Worm (Caenorhabditis elegans) whole organism, L1 larva: ENCODE data around the gene tnc-2.

Source experiments
- C04F5.9 ChIP-seq: sonication (generic microtip); optimal IDR thresholded peaks from 2 replicates; lab custom pipeline; 2016; ENCODE audit warnings: missing genetic modification characterization, missing compliant biosample characterization
- dpl-1 ChIP-seq, 3 experiments: fragments of 150-350 bp in 2 of 3; sonication (generic microtip) in 1 of 3; optimal IDR thresholded peaks; 2 replicates each; lab custom pipeline; 2014 to 2017; ENCODE audit warnings: missing biosample characterization in 3 of 3, missing genetic modification characterization in 3 of 3, missing genetic modification reagents in 3 of 3
- fos-1 ChIP-seq: fragments of 150-350 bp; optimal IDR thresholded peaks from 2 replicates; lab custom pipeline; 2014; ENCODE audit warnings: missing biosample characterization, missing genetic modification characterization
- lin-13 ChIP-seq: fragments of 150-350 bp; optimal IDR thresholded peaks from 2 replicates; lab custom pipeline; 2014; ENCODE audit warnings: missing biosample characterization, missing genetic modification reagents, missing genetic modification characterization
- lsy-2 ChIP-seq, 2 experiments: fragments of 150-350 bp; optimal IDR thresholded peaks; 2 replicates each; lab custom pipeline; 2014; ENCODE audit warnings: missing biosample characterization in 2 of 2, missing genetic modification characterization in 2 of 2
- nhr-19 ChIP-seq: fragments of 200-800 bp; sonication (Bioruptor generic); conservative IDR thresholded peaks from 2 replicates; pipeline ENCODE4 v1.3.6; 2022; ENCODE audit warnings: missing genetic modification characterization, missing compliant biosample characterization
- nhr-71 ChIP-seq: sonication (generic microtip); optimal IDR thresholded peaks from 2 replicates; lab custom pipeline; 2016; ENCODE audit warnings: mild to moderate bottlenecking, missing genetic modification characterization, moderate library complexity, missing compliant biosample characterization
- snpc-4 ChIP-seq: fragments of 150-350 bp; optimal IDR thresholded peaks from 2 replicates; lab custom pipeline; 2014; ENCODE audit warnings: missing biosample characterization, missing genetic modification characterization
- unc-62 ChIP-seq: fragments of 150-350 bp; optimal IDR thresholded peaks from 2 replicates; lab custom pipeline; 2014; ENCODE audit warnings: missing biosample characterization, missing genetic modification reagents, missing genetic modification characterization
- xbp-1 ChIP-seq: sonication (generic microtip); optimal IDR thresholded peaks from 2 replicates; lab custom pipeline; 2016; ENCODE audit warnings: missing genetic modification characterization, missing compliant biosample characterization
- zag-1 ChIP-seq: fragments of 150-350 bp; optimal IDR thresholded peaks from 2 replicates; lab custom pipeline; 2014; ENCODE audit warnings: missing biosample characterization, missing genetic modification characterization

DNA sequence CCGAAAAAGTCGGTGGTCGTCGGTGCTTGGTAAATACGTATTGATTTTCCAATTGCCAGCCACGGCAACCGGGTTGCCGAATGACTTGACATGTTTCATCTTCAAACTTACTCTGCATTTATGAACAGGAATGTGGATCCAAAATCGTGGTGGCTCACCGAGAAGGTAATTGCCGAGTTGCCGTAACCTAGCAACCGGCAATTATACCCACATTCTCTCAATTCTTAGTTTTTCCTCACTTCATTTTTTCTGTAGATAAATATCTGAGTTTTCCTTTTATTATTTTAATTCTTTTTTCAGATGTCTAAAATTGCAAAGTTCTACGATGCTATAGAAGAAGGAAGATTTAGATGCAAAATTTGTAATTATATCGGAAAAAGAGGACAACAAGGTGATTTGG is 14.0 kb upstream of the tnc-2 start, which contains the start of gene ZK673.4:
- TF ChIP-seq dpl-1 (GFP tag; optimal IDR thresholded peaks at IDR 0.05; lab: Kevin White, UChicago) (no peak), nhr-19 (GFP tag; lab: Robert Waterston, UW) (no peak), unc-62 (GFP tag; lab: Kevin White, UChicago) (no peak), lsy-2 (tag; optimal IDR thresholded peaks at IDR 0.05; lab: Kevin White, UChicago) (no peak), lin-13 (GFP tag; lab: Kevin White, UChicago) (no peak), C04F5.9 (no peak), xbp-1 (no peak), snpc-4 (tag; lab: Kevin White, UChicago) (no peak), fos-1 (tag; lab: Kevin White, UChicago) (no peak), nhr-71 (tag; lab: Kevin White, UChicago) (no peak), zag-1 (tag; lab: Kevin White, UChicago) (no peak)
